Worm (Caenorhabditis elegans): ENCODE results near the gene cld-9.
A peak's percentile ranks its signal among the peaks of the same experiment; 100 is the strongest.

The cld-9 gene

DNA sequence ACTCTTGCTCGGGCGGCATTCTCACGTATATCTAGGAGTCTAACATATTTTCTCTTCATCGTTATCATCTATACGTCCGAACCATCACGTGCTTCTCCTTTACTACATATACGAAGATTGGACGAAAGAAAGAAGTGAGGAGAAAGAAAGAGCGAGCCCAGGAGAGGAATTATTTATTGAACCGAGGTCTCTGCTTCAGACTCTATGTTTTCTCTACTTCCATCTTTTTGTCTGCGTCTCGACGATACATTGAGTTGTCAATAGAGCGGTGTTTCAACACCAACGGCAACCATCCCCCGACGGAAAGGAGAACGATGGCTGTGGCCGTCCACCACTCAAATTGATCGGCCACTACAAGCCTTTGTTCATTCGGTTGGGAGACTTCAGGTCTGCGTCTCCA is 37.7 kb upstream of the cld-9 start (continued):
- TF ChIP-seq lin-13 (GFP tag; optimal IDR thresholded peaks at IDR 0.05) (peak; percentile 39), Y105C5A.15 (GFP tag; IDR thresholded peaks at IDR 0.05) (no peak), gei-8 (GFP tag; optimal IDR thresholded peaks at IDR 0.05) (no peak), lin-38 (GFP tag; IDR thresholded peaks at IDR 0.05) (peak; percentile 80), aly-2 (tag; optimal IDR thresholded peaks at IDR 0.05) (no peak), vab-7 (GFP tag; IDR thresholded peaks at IDR 0.05) (no peak), daf-12 (tag; optimal IDR thresholded peaks at IDR 0.05) (no peak), lin-1 (GFP tag; IDR thresholded peaks at IDR 0.05) (peak; percentile 40; the same call in 1 of the 2 replicates), dmd-9 (GFP tag; IDR thresholded peaks at IDR 0.05) (0 out of 2 replicates have a peak, but pooled peaks have one; percentile 50), nhr-77 (tag; optimal IDR thresholded peaks at IDR 0.05) (peak; percentile 94), sdz-12 (GFP tag; optimal IDR thresholded peaks at IDR 0.05) (no peak), ceh-62 (tag; optimal IDR thresholded peaks at IDR 0.05) (no peak), lin-29 (GFP tag; IDR thresholded peaks at IDR 0.05) (no peak), zip-11 (GFP tag; IDR thresholded peaks at IDR 0.05) (no peak), skn-1 (tag; optimal IDR thresholded peaks at IDR 0.05) (no peak), egl-43 (GFP tag; IDR thresholded peaks at IDR 0.05) (peak; percentile 70), attf-4 (tag; optimal IDR thresholded peaks at IDR 0.05) (peak; percentile 7), unc-130 (GFP tag; optimal IDR thresholded peaks at IDR 0.05) (no peak), nhr-111 (GFP tag; optimal IDR thresholded peaks at IDR 0.05) (no peak), lin-39 (tag; optimal IDR thresholded peaks at IDR 0.05) (no peak), arid-1 (GFP tag; conservative IDR thresholded peaks at IDR 0.05) (no peak; the same call in 1 of the 2 replicates), mep-1 (tag; optimal IDR thresholded peaks at IDR 0.05) (peak; percentile 92), F44E2.7 (GFP tag; IDR thresholded peaks at IDR 0.05) (no peak), mdt-29 (GFP tag; IDR thresholded peaks at IDR 0.05) (no peak), hlh-11 (tag; optimal IDR thresholded peaks at IDR 0.05) (peak; percentile 91), F37D6.2 (tag; optimal IDR thresholded peaks at IDR 0.05) (peak; percentile 9), mdl-1 (tag; optimal IDR thresholded peaks at IDR 0.05) (peak; percentile 40 to 87), nhr-76 (tag; optimal IDR thresholded peaks at IDR 0.05) (no peak), tag-97 (GFP tag; IDR thresholded peaks at IDR 0.05) (no peak), zag-1 (tag; optimal IDR thresholded peaks at IDR 0.05) (no peak), T20F7.1 (GFP tag; optimal IDR thresholded peaks at IDR 0.05) (peak; percentile 80), Y5F2A.4 (GFP tag; optimal IDR thresholded peaks at IDR 0.05) (no peak), saeg-2 (GFP tag; IDR thresholded peaks at IDR 0.05) (peak; percentile 52; the same call in 1 of the 2 replicates), ceh-20 (GFP tag; IDR thresholded peaks at IDR 0.05) (peak; percentile 82), dmd-8 (GFP tag; IDR thresholded peaks at IDR 0.05) (no peak), aha-1 (tag) (peak; percentile 91), zfp-3 (GFP tag; conservative IDR thresholded peaks at IDR 0.05) (no peak), rbr-2 (tag; optimal IDR thresholded peaks at IDR 0.05) (peak; percentile 77), nhr-10 (tag; optimal IDR thresholded peaks at IDR 0.05) (peak; percentile 18), spr-1 (tag; optimal IDR thresholded peaks at IDR 0.05) (peak; percentile 15), daf-16 (GFP tag; optimal IDR thresholded peaks at IDR 0.05) (peak; percentile 50 to 51), daf-16 (tag; optimal IDR thresholded peaks at IDR 0.05) (peak; percentile 90), ama-1 (optimal IDR thresholded peaks at IDR 0.05) (peak; percentile 72), Y48G9A.11 (GFP tag; IDR thresholded peaks at IDR 0.05) (no peak), hlh-30 (tag; optimal IDR thresholded peaks at IDR 0.05; ENCODE audit: insufficient read depth) (peak; percentile 86), egl-27 (tag; optimal IDR thresholded peaks at IDR 0.05) (no peak), madf-9 (GFP tag; conservative IDR thresholded peaks at IDR 0.05) (peak; percentile 39; the same call in 1 of the 2 replicates), R02D3.7 (tag; optimal IDR thresholded peaks at IDR 0.05) (no peak), nhr-28 (tag; optimal IDR thresholded peaks at IDR 0.05) (peak; percentile 89), ZK337.2 (GFP tag; IDR thresholded peaks at IDR 0.05) (no peak), nhr-42 (GFP tag; IDR thresholded peaks at IDR 0.05) (no peak), lsy-2 (tag; optimal IDR thresholded peaks at IDR 0.05) (peak; percentile 84 to 88), jun-1 (tag; optimal IDR thresholded peaks at IDR 0.05) (no peak)

Data from whole organism, L4 larva.